Fruit fly (Drosophila melanogaster) whole organism, embryonic: ENCODE data around the gene CG6726.

ENCODE experiments used
- ATbp ChIP-seq: fragments of 200-800 bp; sonication (Bioruptor generic); optimal IDR thresholded peaks from 2 replicates; lab custom pipeline; 2017; ENCODE audit warnings: missing biosample characterization, mild to moderate bottlenecking, missing genetic modification characterization, missing genetic modification reagents
- Abd-B ChIP-seq: fragments of 200-800 bp; sonication (Bioruptor generic); optimal IDR thresholded peaks from 2 replicates; lab custom pipeline; 2018; ENCODE audit warnings: missing biosample characterization, mild to moderate bottlenecking, missing genetic modification characterization, moderate library complexity
- Ada2b ChIP-seq: fragments of 200-800 bp; sonication (Bioruptor generic); IDR thresholded peaks from 2 replicates; pipeline ENCODE4 v1.3.6; 2022; ENCODE audit warnings: missing biosample characterization, missing genetic modification characterization
- CG10209 ChIP-seq: fragments of 200-800 bp; sonication (Bioruptor generic); optimal IDR thresholded peaks from 3 replicates; lab custom pipeline; 2017; ENCODE audit warnings: missing biosample characterization, mild to moderate bottlenecking, missing genetic modification characterization, missing genetic modification reagents
- CG10267 ChIP-seq: fragments of 200-800 bp; sonication (Bioruptor generic); optimal IDR thresholded peaks from 2 replicates; lab custom pipeline; 2018; ENCODE audit warnings: missing biosample characterization, mild to moderate bottlenecking, missing genetic modification characterization, moderate library complexity
- CG10366 ChIP-seq: fragments of 200-800 bp; sonication (Bioruptor generic); IDR thresholded peaks from 2 replicates; pipeline ENCODE4 v1.3.6; 2022; ENCODE audit warnings: missing biosample characterization, missing genetic modification characterization
- CG12071 ChIP-seq: fragments of 200-800 bp; sonication (Bioruptor generic); optimal IDR thresholded peaks from 3 replicates; lab custom pipeline; 2018; ENCODE audit warnings: missing biosample characterization, mild to moderate bottlenecking, missing genetic modification characterization
- CG12391 ChIP-seq: fragments of 200-800 bp; sonication (Bioruptor generic); optimal IDR thresholded peaks from 3 replicates; lab custom pipeline; 2018; ENCODE audit warnings: missing biosample characterization, mild to moderate bottlenecking, missing genetic modification characterization, moderate library complexity
- CG14965 ChIP-seq: fragments of 200-800 bp; sonication (Bioruptor generic); optimal IDR thresholded peaks from 2 replicates; lab custom pipeline; 2016; ENCODE audit warnings: missing biosample characterization, missing genetic modification characterization, borderline replicate concordance
- CG15601 ChIP-seq: fragments of 200-800 bp; sonication (Bioruptor generic); optimal IDR thresholded peaks from 3 replicates; lab custom pipeline; 2019; ENCODE audit warnings: missing biosample characterization, mild to moderate bottlenecking, missing genetic modification characterization, moderate library complexity
- CG16813 ChIP-seq: fragments of 200-800 bp; sonication (Bioruptor generic); IDR thresholded peaks from 3 replicates; pipeline ENCODE4 v1.3.6; 2022; ENCODE audit warnings: missing biosample characterization, missing genetic modification characterization; ENCODE audit not compliant: partially characterized antibody
- CG16863 ChIP-seq: fragments of 200-800 bp; sonication (Bioruptor generic); optimal IDR thresholded peaks from 3 replicates; lab custom pipeline; 2016; ENCODE audit warnings: missing biosample characterization, missing genetic modification characterization
- CG2120 ChIP-seq: fragments of 200-800 bp; sonication (Bioruptor generic); optimal IDR thresholded peaks from 3 replicates; lab custom pipeline; 2016; ENCODE audit warnings: missing biosample characterization, missing genetic modification characterization
- CG3407 ChIP-seq: fragments of 200-800 bp; sonication (Bioruptor generic); optimal IDR thresholded peaks from 2 replicates; lab custom pipeline; 2018; ENCODE audit warnings: missing biosample characterization, mild to moderate bottlenecking, missing genetic modification characterization
- CG9727 ChIP-seq: fragments of 200-800 bp; sonication (Bioruptor generic); optimal IDR thresholded peaks from 3 replicates; lab custom pipeline; 2017; ENCODE audit warnings: missing biosample characterization, mild to moderate bottlenecking, missing genetic modification characterization
- Camta ChIP-seq: fragments of 200-800 bp; sonication (Bioruptor generic); optimal IDR thresholded peaks from 2 replicates; lab custom pipeline; 2016; ENCODE audit warnings: missing biosample characterization, missing genetic modification characterization
- CrebB ChIP-seq: fragments of 200-800 bp; sonication (Bioruptor generic); optimal IDR thresholded peaks from 3 replicates; lab custom pipeline; 2018; ENCODE audit warnings: missing biosample characterization, mild to moderate bottlenecking, missing genetic modification characterization
- Dek ChIP-seq: fragments of 200-800 bp; sonication (Bioruptor generic); optimal IDR thresholded peaks from 3 replicates; lab custom pipeline; 2019; ENCODE audit warnings: missing biosample characterization, mild to moderate bottlenecking, missing genetic modification characterization, moderate library complexity
- Dp ChIP-seq: fragments of 200-800 bp; sonication (Bioruptor generic); optimal IDR thresholded peaks from 2 replicates; lab custom pipeline; 2018; ENCODE audit warnings: missing biosample characterization, mild to moderate bottlenecking, missing genetic modification characterization, moderate library complexity
- Drgx ChIP-seq: fragments of 200-800 bp; sonication (Bioruptor generic); IDR thresholded peaks from 2 replicates; pipeline ENCODE4 v1.3.6; 2022; ENCODE audit warnings: missing biosample characterization, missing genetic modification characterization
- GATAe ChIP-seq: fragments of 200-800 bp; sonication (Bioruptor generic); conservative IDR thresholded peaks from 2 replicates; pipeline ENCODE4 v1.3.6; 2022; ENCODE audit warnings: missing biosample characterization, missing genetic modification characterization
- Hr3 ChIP-seq: fragments of 200-800 bp; sonication (Bioruptor generic); optimal IDR thresholded peaks from 3 replicates; lab custom pipeline; 2016; ENCODE audit warnings: missing biosample characterization, missing genetic modification characterization
- Nf-YC ChIP-seq: fragments of 200-800 bp; optimal IDR thresholded peaks from 3 replicates; lab custom pipeline; 2019; ENCODE audit warnings: missing biosample characterization, mild to moderate bottlenecking, missing genetic modification characterization, moderate library complexity
- Oli ChIP-seq: fragments of 200-800 bp; sonication (Bioruptor generic); optimal IDR thresholded peaks from 2 replicates; lab custom pipeline; 2018; ENCODE audit warnings: missing biosample characterization, mild to moderate bottlenecking, missing genetic modification characterization, moderate library complexity
- Ravus ChIP-seq: fragments of 200-800 bp; sonication (Bioruptor generic); IDR thresholded peaks from 2 replicates; pipeline ENCODE4 v1.3.6; 2022; ENCODE audit warnings: missing biosample characterization, missing genetic modification characterization
- Ssrp ChIP-seq: fragments of 200-800 bp; sonication (Bioruptor generic); optimal IDR thresholded peaks from 2 replicates; lab custom pipeline; 2018; ENCODE audit warnings: missing biosample characterization, mild to moderate bottlenecking, missing genetic modification characterization, moderate library complexity
- Tbp ChIP-seq: fragments of >200 bp; optimal IDR thresholded peaks from 2 replicates; lab custom pipeline; 2018; ENCODE audit warnings: missing biosample characterization, missing genetic modification characterization
- bcd ChIP-seq: fragments of 200-800 bp; sonication (Bioruptor generic); optimal IDR thresholded peaks from 2 replicates; lab custom pipeline; 2017; ENCODE audit warnings: missing biosample characterization, mild to moderate bottlenecking, missing genetic modification characterization
- bowl ChIP-seq: fragments of 200-800 bp; sonication (Bioruptor generic); IDR thresholded peaks from 2 replicates; pipeline ENCODE4 v1.3.6; 2022; ENCODE audit warnings: missing biosample characterization, missing genetic modification characterization
- da ChIP-seq: fragments of 200-800 bp; sonication (Bioruptor generic); optimal IDR thresholded peaks from 2 replicates; lab custom pipeline; 2016; ENCODE audit warnings: missing biosample characterization, missing genetic modification characterization
- dmrt99B ChIP-seq: fragments of 200-800 bp; sonication (Bioruptor generic); optimal IDR thresholded peaks from 2 replicates; lab custom pipeline; 2018; ENCODE audit warnings: missing biosample characterization, mild to moderate bottlenecking, missing genetic modification characterization, moderate library complexity
- emc ChIP-seq: fragments of 200-800 bp; sonication (Bioruptor generic); optimal IDR thresholded peaks from 2 replicates; lab custom pipeline; 2016; ENCODE audit warnings: missing biosample characterization, missing genetic modification characterization
- ems ChIP-seq: fragments of 200-800 bp; sonication (Bioruptor generic); optimal IDR thresholded peaks from 3 replicates; lab custom pipeline; 2016; ENCODE audit warnings: missing biosample characterization, missing genetic modification characterization
- gfzf ChIP-seq: fragments of 200-800 bp; sonication (Bioruptor generic); optimal IDR thresholded peaks from 2 replicates; lab custom pipeline; 2016; ENCODE audit warnings: missing biosample characterization, mild to moderate bottlenecking, missing genetic modification characterization, moderate library complexity
- insv ChIP-seq, 2 experiments: fragments of 200-800 bp; sonication (Bioruptor generic); optimal IDR thresholded peaks; 3 replicates each; lab custom pipeline; 2016 to 2018; ENCODE audit warnings: missing biosample characterization in 2 of 2, missing genetic modification characterization in 2 of 2
- jumu ChIP-seq: fragments of 200-800 bp; sonication (Bioruptor generic); optimal IDR thresholded peaks from 3 replicates; lab custom pipeline; 2016; ENCODE audit warnings: missing biosample characterization, missing genetic modification characterization
- kni ChIP-seq: fragments of 200-800 bp; sonication (Bioruptor generic); optimal IDR thresholded peaks from 3 replicates; lab custom pipeline; 2017; ENCODE audit warnings: mild to moderate bottlenecking, missing biosample characterization, missing genetic modification reagents, missing genetic modification characterization
- nerfin-2 ChIP-seq: fragments of 200-800 bp; sonication (Bioruptor generic); IDR thresholded peaks from 2 replicates; pipeline ENCODE4 v1.3.6; 2022; ENCODE audit warnings: missing biosample characterization, missing genetic modification characterization; ENCODE audit not compliant: partially characterized antibody
- oc ChIP-seq: fragments of 200-800 bp; sonication (Bioruptor generic); optimal IDR thresholded peaks from 2 replicates; lab custom pipeline; 2018; ENCODE audit warnings: missing biosample characterization, mild to moderate bottlenecking, missing genetic modification characterization, moderate library complexity
- pfk ChIP-seq: fragments of 200-800 bp; sonication (Bioruptor generic); optimal IDR thresholded peaks from 2 replicates; lab custom pipeline; 2018; ENCODE audit warnings: missing biosample characterization, mild to moderate bottlenecking, missing genetic modification characterization, moderate library complexity
- phol ChIP-seq: fragments of 200-800 bp; sonication (Bioruptor generic); optimal IDR thresholded peaks from 3 replicates; lab custom pipeline; 2018; ENCODE audit warnings: missing biosample characterization, mild to moderate bottlenecking, missing genetic modification characterization, moderate library complexity
- ranshi ChIP-seq: fragments of 200-800 bp; sonication (Bioruptor generic); IDR thresholded peaks from 2 replicates; pipeline ENCODE4 v1.3.6; 2022; ENCODE audit warnings: missing biosample characterization, missing genetic modification characterization
- sim ChIP-seq: fragments of 200-800 bp; sonication (Bioruptor generic); IDR thresholded peaks from 2 replicates; pipeline ENCODE4 v1.3.6; 2022; ENCODE audit warnings: missing biosample characterization, missing genetic modification characterization
- ssp ChIP-seq: fragments of 200-800 bp; sonication (Bioruptor generic); IDR thresholded peaks from 2 replicates; pipeline ENCODE4 v1.3.6; 2022; ENCODE audit warnings: missing biosample characterization, missing genetic modification characterization
- sug ChIP-seq: fragments of 200-800 bp; optimal IDR thresholded peaks from 2 replicates; lab custom pipeline; 2019; ENCODE audit warnings: missing biosample characterization, mild to moderate bottlenecking, missing genetic modification characterization, moderate library complexity
- tgo ChIP-seq: fragments of 200-800 bp; sonication (Bioruptor generic); IDR thresholded peaks from 3 replicates; pipeline ENCODE4 v1.3.6; 2022; ENCODE audit warnings: missing biosample characterization, missing genetic modification characterization
- tio ChIP-seq: fragments of 200-800 bp; sonication (Bioruptor generic); optimal IDR thresholded peaks from 2 replicates; lab custom pipeline; 2017; ENCODE audit warnings: missing biosample characterization, missing genetic modification characterization, inconsistent platforms
- tup ChIP-seq: fragments of 200-800 bp; sonication (Bioruptor generic); optimal IDR thresholded peaks from 2 replicates; lab custom pipeline; 2016; ENCODE audit warnings: missing biosample characterization, mild to moderate bottlenecking, missing genetic modification characterization, moderate library complexity
- vfl ChIP-seq: fragments of 200-800 bp; sonication (Bioruptor generic); optimal IDR thresholded peaks from 2 replicates; lab custom pipeline; 2016; ENCODE audit warnings: missing biosample characterization, missing genetic modification characterization
- wor ChIP-seq: fragments of 200-800 bp; sonication (Bioruptor generic); IDR thresholded peaks from 2 replicates; pipeline ENCODE4 v1.3.6; 2022; ENCODE audit warnings: missing biosample characterization, missing genetic modification characterization

The CG6726 gene

DNA sequence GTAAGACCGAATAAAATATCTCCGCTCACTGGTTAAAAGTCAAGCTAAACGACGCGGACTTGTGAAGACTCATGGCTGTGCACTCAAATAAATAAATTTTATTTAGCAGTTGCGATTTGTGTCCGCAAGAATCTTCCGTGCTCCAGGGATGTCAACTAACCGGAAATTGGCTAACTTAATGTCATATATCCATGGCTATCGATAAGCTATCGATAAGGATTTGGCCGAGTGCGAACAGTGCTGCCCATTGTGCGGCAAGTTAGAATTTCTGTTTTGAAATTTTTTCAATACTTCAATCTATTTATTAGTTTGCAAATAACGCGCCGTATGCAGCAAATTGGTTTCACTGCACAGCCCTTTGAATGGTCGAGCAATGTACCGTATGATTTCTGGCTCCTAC lies 37.6 kb upstream of the CG6726 start, which contains the start of gene p53 (continued):
- TF ChIP-seq CG16863 (GFP tag; lab: Kevin White, UChicago): peak; percentile 29
- TF ChIP-seq tio (GFP tag; lab: Kevin White, UChicago): no peak
- TF ChIP-seq pfk (GFP tag; lab: Kevin White, UChicago): peak; percentile 37
- TF ChIP-seq da: peak; percentile 28
- peak; percentile 48 for TF ChIP-seq Ssrp (tag; lab: Kevin White, UChicago)
- peak; percentile 37 for TF ChIP-seq Dek (tag; lab: Kevin White, UChicago)
- peak; percentile 38; the same call in 1 of the 2 replicates for TF ChIP-seq Ada2b (GFP tag; lab: Robert Waterston, UW)
- peak; percentile 69 for TF ChIP-seq emc (GFP tag; lab: Kevin White, UChicago)
- peak; percentile 61 for TF ChIP-seq Abd-B (GFP tag; lab: Kevin White, UChicago)
- peak; percentile 64 for TF ChIP-seq CG10267 (tag; lab: Kevin White, UChicago)
- peak; percentile 60; the same call in 2 of the 3 replicates for TF ChIP-seq tgo (GFP tag; lab: Robert Waterston, UW)
- TF ChIP-seq CG14965 (GFP tag; lab: Kevin White, UChicago): peak; percentile 27
- TF ChIP-seq insv (GFP tag; optimal IDR thresholded peaks at IDR 0.05; lab: Kevin White, UChicago): peak in 1 of 2 experiments; percentile 48
- no peak for TF ChIP-seq Ravus
- no peak for TF ChIP-seq Drgx (GFP tag; lab: Robert Waterston, UW)
- TF ChIP-seq dmrt99B: no peak
- TF ChIP-seq CG12391 (tag; lab: Kevin White, UChicago): peak; percentile 73
- peak; percentile 26 for TF ChIP-seq kni (GFP tag; lab: Kevin White, UChicago)
- peak; percentile 18 for TF ChIP-seq Nf-YC (tag; lab: Kevin White, UChicago)
- TF ChIP-seq sim: peak; percentile 60; the same call in 1 of the 2 replicates
- peak; percentile 71 for TF ChIP-seq CG10209 (GFP tag; lab: Kevin White, UChicago)
- TF ChIP-seq Hr3 (GFP tag; lab: Kevin White, UChicago): peak; percentile 50
- peak; percentile 55 for TF ChIP-seq CG3407 (GFP tag; lab: Kevin White, UChicago)
- peak; percentile 66 for TF ChIP-seq ems
- TF ChIP-seq Oli (tag; lab: Kevin White, UChicago): peak; percentile 46
- peak; percentile 4 for TF ChIP-seq gfzf
- peak; percentile 83 for TF ChIP-seq Camta (GFP tag; lab: Kevin White, UChicago)
- no peak for TF ChIP-seq bowl (GFP tag; lab: Robert Waterston, UW)
- peak; percentile 76 for TF ChIP-seq CG16813
- peak; percentile 39 for TF ChIP-seq vfl (GFP tag; lab: Kevin White, UChicago)
- TF ChIP-seq GATAe: no peak
- no peak for TF ChIP-seq Tbp (GFP tag; lab: Kevin White, UChicago)
- peak; percentile 78 for TF ChIP-seq phol
- peak; percentile 66 for TF ChIP-seq ranshi (GFP tag; lab: Robert Waterston, UW)
- no peak for TF ChIP-seq tup
- TF ChIP-seq oc (tag; lab: Kevin White, UChicago): no peak
- TF ChIP-seq ATbp (GFP tag; lab: Kevin White, UChicago): peak; percentile 74
- peak; percentile 60 for TF ChIP-seq CG10366 (GFP tag; lab: Robert Waterston, UW)
- peak; percentile 37; the same call in 1 of the 2 replicates for TF ChIP-seq ssp (GFP tag; lab: Robert Waterston, UW)
- no peak for TF ChIP-seq wor
- peak; percentile 57 for TF ChIP-seq sug (tag; lab: Kevin White, UChicago)
- peak; percentile 82 for TF ChIP-seq CG12071
- TF ChIP-seq Dp (GFP tag; lab: Kevin White, UChicago): peak; percentile 84
- TF ChIP-seq bcd (GFP tag; lab: Kevin White, UChicago): peak; percentile 89
- TF ChIP-seq CG9727 (GFP tag; lab: Kevin White, UChicago): peak; percentile 86
- TF ChIP-seq CrebB (tag; lab: Kevin White, UChicago): peak; percentile 80
- peak; percentile 67 for TF ChIP-seq CG15601 (tag; lab: Kevin White, UChicago)
- TF ChIP-seq nerfin-2 (GFP tag; lab: Robert Waterston, UW): peak; percentile 40; the same call in 1 of the 2 replicates
- peak; percentile 43 for TF ChIP-seq CG2120 (GFP tag; lab: Kevin White, UChicago)
- TF ChIP-seq jumu (GFP tag; lab: Kevin White, UChicago): no peak
